Worm (Caenorhabditis elegans): ENCODE data around the gene dnj-18.

Gene dnj-18

ce11 chrIII:4720620-4721227 lies 22.8 kb downstream of the dnj-18 start, which contains the start of gene emb-5:
TSS of gene emb-5 (minus strand) at chrIII:4720670.
- peak; percentile 92 for TF ChIP-seq dpl-1 (GFP tag; optimal IDR thresholded peaks at IDR 0.05)
- TF ChIP-seq nhr-28 (tag; optimal IDR thresholded peaks at IDR 0.05) = peak; percentile 27
- no peak for TF ChIP-seq daf-16 (GFP tag; optimal IDR thresholded peaks at IDR 0.05)
- peak; percentile 10 for TF ChIP-seq daf-16 (tag; optimal IDR thresholded peaks at IDR 0.05)
- TF ChIP-seq R02D3.7 (tag; optimal IDR thresholded peaks at IDR 0.05) = no peak
- TF ChIP-seq T26A8.4 (GFP tag; IDR thresholded peaks at IDR 0.05) = 0 out of 2 replicates have a peak, but pooled peaks have one; percentile 28
- TF ChIP-seq mes-2 (tag; optimal IDR thresholded peaks at IDR 0.05; ENCODE audit: poor library complexity, severe bottlenecking) = peak; percentile 74
- TF ChIP-seq unc-62 (GFP tag; optimal IDR thresholded peaks at IDR 0.05 in 1 of 2) = peak in 1 of 2 experiments; percentile 5
- TF ChIP-seq unc-62 (tag; optimal IDR thresholded peaks at IDR 0.05) = no peak
- no peak for TF ChIP-seq Y5F2A.4 (GFP tag; optimal IDR thresholded peaks at IDR 0.05)
- TF ChIP-seq pha-4 (GFP tag; IDR thresholded peaks at IDR 0.05) = no peak
- TF ChIP-seq pha-4 (tag; optimal IDR thresholded peaks at IDR 0.05) = no peak
- peak; percentile 94 for TF ChIP-seq lin-38 (GFP tag; IDR thresholded peaks at IDR 0.05)
- TF ChIP-seq ama-1 (optimal IDR thresholded peaks at IDR 0.05) = peak; percentile 68
- no peak for TF ChIP-seq hlh-11 (tag; optimal IDR thresholded peaks at IDR 0.05)
- no peak for TF ChIP-seq daf-8 (GFP tag; IDR thresholded peaks at IDR 0.05)
- TF ChIP-seq nhr-6 (tag; optimal IDR thresholded peaks at IDR 0.05) = peak; percentile 21

DNA sequence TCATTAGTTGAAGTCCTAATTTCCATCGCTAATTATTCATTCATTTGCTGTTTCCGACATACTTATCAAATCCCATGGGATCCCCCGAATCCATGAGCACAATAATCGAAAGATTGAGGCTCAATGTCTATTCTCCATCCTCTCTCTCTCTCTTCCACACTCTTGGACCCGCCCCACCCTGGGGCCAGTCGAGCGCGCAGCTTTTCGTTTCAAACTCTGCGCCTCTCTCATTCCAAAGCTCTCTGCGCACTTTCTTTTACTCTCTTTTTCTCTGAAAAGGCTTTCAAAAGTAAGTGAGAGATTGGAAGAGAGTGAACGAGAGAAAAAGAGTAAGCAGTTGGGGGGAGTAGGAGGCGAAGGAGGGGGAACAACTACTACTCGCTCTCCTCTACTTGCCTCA lies 23.8 kb downstream of the dnj-18 start, which contains the start of gene acy-1:
TSS of gene acy-1 (plus strand) at position 346 of the 400 bp plus-strand sequence.
- TF ChIP-seq set-16 (GFP tag; IDR thresholded peaks at IDR 0.05) = peak; percentile 61
- TF ChIP-seq dmd-8 (GFP tag; IDR thresholded peaks at IDR 0.05) = 0 out of 2 replicates have a peak, but pooled peaks have one; percentile 48
- peak in 1 of 2 experiments; percentile 30 for TF ChIP-seq unc-62 (GFP tag; optimal IDR thresholded peaks at IDR 0.05 in 1 of 2)
- TF ChIP-seq unc-62 (tag; optimal IDR thresholded peaks at IDR 0.05) = no peak
- no peak for TF ChIP-seq nhr-102 (tag; optimal IDR thresholded peaks at IDR 0.05)
- TF ChIP-seq F10B5.3 (tag; optimal IDR thresholded peaks at IDR 0.05) = no peak
- no peak for TF ChIP-seq pha-4 (GFP tag; IDR thresholded peaks at IDR 0.05)
- peak; percentile 14 for TF ChIP-seq pha-4 (tag; optimal IDR thresholded peaks at IDR 0.05)
- TF ChIP-seq F37D6.2 (tag; optimal IDR thresholded peaks at IDR 0.05) = peak; percentile 42
- peak in 1 of 2 experiments; percentile 30 for TF ChIP-seq mdl-1 (tag; optimal IDR thresholded peaks at IDR 0.05)
- TF ChIP-seq ztf-11 (tag; optimal IDR thresholded peaks at IDR 0.05) = no peak
- peak; percentile 60 for TF ChIP-seq hlh-11 (tag; optimal IDR thresholded peaks at IDR 0.05)
- TF ChIP-seq nhr-11 (tag; optimal IDR thresholded peaks at IDR 0.05) = peak; percentile 79
- peak; percentile 65 for TF ChIP-seq lin-38 (GFP tag; IDR thresholded peaks at IDR 0.05)
- 0 out of 2 replicates have a peak, but pooled peaks have one; percentile 34 for TF ChIP-seq egl-43 (GFP tag; IDR thresholded peaks at IDR 0.05)
- TF ChIP-seq mes-2 (tag; optimal IDR thresholded peaks at IDR 0.05; ENCODE audit: poor library complexity, severe bottlenecking) = peak; percentile 45
- TF ChIP-seq zag-1 (tag; optimal IDR thresholded peaks at IDR 0.05) = no peak
- TF ChIP-seq mep-1 (tag; optimal IDR thresholded peaks at IDR 0.05) = peak; percentile 74
- peak; percentile 28; the same call in 1 of the 2 replicates for TF ChIP-seq dmd-6 (GFP tag; IDR thresholded peaks at IDR 0.05)
- TF ChIP-seq dmd-9 (GFP tag; IDR thresholded peaks at IDR 0.05) = no peak
- TF ChIP-seq snpc-1.2 (GFP tag; IDR thresholded peaks at IDR 0.05) = no peak
- no peak for TF ChIP-seq ztf-7 (tag; optimal IDR thresholded peaks at IDR 0.05)
- TF ChIP-seq ctbp-1 (GFP tag; IDR thresholded peaks at IDR 0.05) = peak; percentile 70
- peak; percentile 19 for TF ChIP-seq lin-13 (GFP tag; optimal IDR thresholded peaks at IDR 0.05)
- TF ChIP-seq daf-16 (GFP tag; optimal IDR thresholded peaks at IDR 0.05) = peak in 1 of 2 experiments; percentile 14
- TF ChIP-seq daf-16 (tag; optimal IDR thresholded peaks at IDR 0.05) = no peak
- TF ChIP-seq lsy-2 (tag; optimal IDR thresholded peaks at IDR 0.05) = peak; percentile 66 to 84
- peak; percentile 79 for TF ChIP-seq hmg-1.1 (GFP tag; IDR thresholded peaks at IDR 0.05)
- TF ChIP-seq hif-1 (tag; optimal IDR thresholded peaks at IDR 0.05) = peak in 1 of 2 experiments; percentile 10
- TF ChIP-seq fkh-10 (GFP tag; optimal IDR thresholded peaks at IDR 0.05) = peak; percentile 83
- TF ChIP-seq jun-1 (tag; optimal IDR thresholded peaks at IDR 0.05) = no peak
- no peak for TF ChIP-seq ama-1 (optimal IDR thresholded peaks at IDR 0.05)
- TF ChIP-seq aha-1 (tag) = peak; percentile 95
- TF ChIP-seq rbr-2 (tag; optimal IDR thresholded peaks at IDR 0.05) = peak; percentile 76
- peak; percentile 58 for TF ChIP-seq dpl-1 (GFP tag; optimal IDR thresholded peaks at IDR 0.05)
- no peak for TF ChIP-seq zip-2 (tag; optimal IDR thresholded peaks at IDR 0.05)
